Fruit fly (Drosophila melanogaster) whole organism, prepupa: ENCODE results near the gene rempA.

ENCODE experiments used
- Blimp-1 ChIP-seq: fragments of 200-800 bp; sonication (Bioruptor generic); optimal IDR thresholded peaks from 3 replicates; lab custom pipeline; 2017; ENCODE audit warnings: missing biosample characterization, missing genetic modification characterization, mild to moderate bottlenecking, moderate library complexity, missing genetic modification reagents
- CG10631 ChIP-seq: fragments of 200-800 bp; sonication (Bioruptor generic); optimal IDR thresholded peaks from 2 replicates; lab custom pipeline; 2016; ENCODE audit warnings: missing biosample characterization, missing genetic modification characterization
- CG10669 ChIP-seq: fragments of 200-800 bp; sonication (Bioruptor generic); optimal IDR thresholded peaks from 3 replicates; lab custom pipeline; 2018; ENCODE audit warnings: missing biosample characterization, mild to moderate bottlenecking, missing genetic modification characterization, moderate library complexity
- CG11294 ChIP-seq: fragments of 200-800 bp; sonication (Bioruptor generic); IDR thresholded peaks from 2 replicates; pipeline ENCODE4 v1.3.6; 2022; ENCODE audit warnings: missing biosample characterization, missing genetic modification characterization
- CG11902 ChIP-seq: fragments of 200-800 bp; sonication (Bioruptor generic); optimal IDR thresholded peaks from 3 replicates; lab custom pipeline; 2016; ENCODE audit warnings: missing biosample characterization, missing genetic modification characterization
- CG15336 ChIP-seq: fragments of 200-800 bp; sonication (Bioruptor generic); IDR thresholded peaks from 2 replicates; pipeline ENCODE4 v1.3.6; 2022; ENCODE audit warnings: missing biosample characterization, missing genetic modification characterization
- CG1621 ChIP-seq: fragments of 200-800 bp; sonication (Bioruptor generic); optimal IDR thresholded peaks from 3 replicates; lab custom pipeline; 2018; ENCODE audit warnings: missing biosample characterization, mild to moderate bottlenecking, missing genetic modification characterization
- CG16779 ChIP-seq: fragments of 200-800 bp; sonication (Bioruptor generic); optimal IDR thresholded peaks from 3 replicates; lab custom pipeline; 2017; ENCODE audit warnings: missing biosample characterization, mild to moderate bottlenecking, missing genetic modification characterization
- CG3032 ChIP-seq: fragments of 200-800 bp; optimal IDR thresholded peaks from 2 replicates; lab custom pipeline; 2019; ENCODE audit warnings: missing biosample characterization, mild to moderate bottlenecking, missing genetic modification characterization, moderate library complexity
- CG31627 ChIP-seq: fragments of 200-800 bp; sonication (Bioruptor generic); optimal IDR thresholded peaks from 3 replicates; lab custom pipeline; 2016; ENCODE audit warnings: missing biosample characterization, missing genetic modification characterization
- CG32006 ChIP-seq: fragments of 200-800 bp; sonication (Bioruptor generic); optimal IDR thresholded peaks from 3 replicates; lab custom pipeline; 2017; ENCODE audit warnings: missing biosample characterization, mild to moderate bottlenecking, missing genetic modification characterization
- CG34406 ChIP-seq: fragments of 200-800 bp; sonication (Bioruptor generic); optimal IDR thresholded peaks from 3 replicates; lab custom pipeline; 2016; ENCODE audit warnings: missing biosample characterization, missing genetic modification characterization
- CG3919 ChIP-seq: fragments of 200-800 bp; sonication (Bioruptor generic); optimal IDR thresholded peaks from 3 replicates; lab custom pipeline; 2016; ENCODE audit warnings: missing biosample characterization, missing genetic modification characterization
- CG6163 ChIP-seq: fragments of 200-800 bp; sonication (Bioruptor generic); IDR thresholded peaks from 3 replicates; pipeline ENCODE4 v1.3.6; 2022; ENCODE audit warnings: missing biosample characterization, missing genetic modification characterization
- CG6276 ChIP-seq: fragments of 200-800 bp; sonication (Bioruptor generic); optimal IDR thresholded peaks from 2 replicates; lab custom pipeline; 2017; ENCODE audit warnings: missing biosample characterization, mild to moderate bottlenecking, missing genetic modification characterization
- CG6792 ChIP-seq: fragments of 200-800 bp; sonication (Bioruptor generic); optimal IDR thresholded peaks from 3 replicates; lab custom pipeline; 2016; ENCODE audit warnings: missing biosample characterization, missing genetic modification characterization
- CG6808 ChIP-seq: fragments of 200-800 bp; sonication (Bioruptor generic); optimal IDR thresholded peaks from 3 replicates; lab custom pipeline; 2017; ENCODE audit warnings: missing biosample characterization, missing genetic modification characterization, mild to moderate bottlenecking, moderate library complexity, missing genetic modification reagents
- CG7368 ChIP-seq: fragments of 200-800 bp; sonication (Bioruptor generic); optimal IDR thresholded peaks from 3 replicates; lab custom pipeline; 2016; ENCODE audit warnings: missing biosample characterization, missing genetic modification characterization
- CG8119 ChIP-seq: fragments of 200-800 bp; sonication (Bioruptor generic); IDR thresholded peaks from 3 replicates; pipeline ENCODE4 v1.3.6; 2022; ENCODE audit warnings: missing biosample characterization, missing genetic modification characterization
- CG8632 ChIP-seq: fragments of 200-800 bp; sonication (Bioruptor generic); optimal IDR thresholded peaks from 3 replicates; lab custom pipeline; 2016; ENCODE audit warnings: missing biosample characterization, missing genetic modification characterization
- CG9139 ChIP-seq: fragments of 200-800 bp; sonication (Bioruptor generic); optimal IDR thresholded peaks from 3 replicates; lab custom pipeline; 2017; ENCODE audit warnings: missing biosample characterization, mild to moderate bottlenecking, missing genetic modification characterization
- Eip75B ChIP-seq: fragments of 200-800 bp; sonication (Bioruptor generic); optimal IDR thresholded peaks from 3 replicates; lab custom pipeline; 2016; ENCODE audit warnings: missing biosample characterization, missing genetic modification characterization
- Eip78C ChIP-seq: fragments of 200-800 bp; sonication (Bioruptor generic); peaks from one replicate; lab custom pipeline; 2016; ENCODE audit warnings: missing biosample characterization, missing genetic modification characterization
- Eip93F ChIP-seq: fragments of 200-800 bp; sonication (Bioruptor generic); optimal IDR thresholded peaks from 2 replicates; lab custom pipeline; 2016; ENCODE audit warnings: missing biosample characterization, mild to moderate bottlenecking, missing genetic modification characterization
- Ets21C ChIP-seq: fragments of 200-800 bp; sonication (Bioruptor generic); optimal IDR thresholded peaks from 3 replicates; lab custom pipeline; 2016; ENCODE audit warnings: missing biosample characterization, missing genetic modification characterization
- Ets96B ChIP-seq: fragments of 200-800 bp; optimal IDR thresholded peaks from 2 replicates; lab custom pipeline; 2019; ENCODE audit warnings: missing biosample characterization, mild to moderate bottlenecking, missing genetic modification characterization, moderate library complexity
- Gug ChIP-seq: fragments of 200-800 bp; sonication (Bioruptor generic); IDR thresholded peaks from 2 replicates; pipeline ENCODE4 v1.3.6; 2022; ENCODE audit warnings: missing biosample characterization, missing genetic modification characterization
- Hr38 ChIP-seq: sonication (Bioruptor generic); optimal IDR thresholded peaks from 2 replicates; lab custom pipeline; 2016; ENCODE audit warnings: missing biosample characterization, missing genetic modification characterization
- Hr4 ChIP-seq: fragments of 200-800 bp; sonication (Bioruptor generic); optimal IDR thresholded peaks from 3 replicates; lab custom pipeline; 2016; ENCODE audit warnings: missing biosample characterization, missing genetic modification characterization
- Lpt ChIP-seq: fragments of 200-800 bp; sonication (Bioruptor generic); optimal IDR thresholded peaks from 3 replicates; lab custom pipeline; 2016; ENCODE audit warnings: missing biosample characterization, missing genetic modification characterization
- Smox ChIP-seq: fragments of 200-800 bp; sonication (Bioruptor generic); optimal IDR thresholded peaks from 3 replicates; lab custom pipeline; 2016; ENCODE audit warnings: missing biosample characterization, missing genetic modification characterization
- Sox14 ChIP-seq: fragments of 200-800 bp; sonication (Bioruptor generic); optimal IDR thresholded peaks from 3 replicates; lab custom pipeline; 2016; ENCODE audit warnings: missing biosample characterization, missing genetic modification characterization
- achi ChIP-seq: fragments of 200-800 bp; sonication (Bioruptor generic); optimal IDR thresholded peaks from 3 replicates; lab custom pipeline; 2016; ENCODE audit warnings: missing biosample characterization, missing genetic modification characterization
- cyc ChIP-seq: fragments of 200-800 bp; sonication (Bioruptor generic); optimal IDR thresholded peaks from 3 replicates; lab custom pipeline; 2016; ENCODE audit warnings: missing biosample characterization, missing genetic modification characterization
- dsx ChIP-seq: fragments of 200-800 bp; optimal IDR thresholded peaks from 3 replicates; lab custom pipeline; 2019; ENCODE audit warnings: missing biosample characterization, mild to moderate bottlenecking, missing genetic modification characterization, moderate library complexity; ENCODE audit not compliant: poor library complexity, severe bottlenecking
- esn ChIP-seq: fragments of 200-800 bp; sonication (Bioruptor generic); optimal IDR thresholded peaks from 2 replicates; lab custom pipeline; 2016; ENCODE audit warnings: missing biosample characterization, mild to moderate bottlenecking, missing genetic modification characterization, moderate library complexity
- fd59A ChIP-seq: fragments of 200-800 bp; sonication (Bioruptor generic); optimal IDR thresholded peaks from 2 replicates; lab custom pipeline; 2017; ENCODE audit warnings: missing biosample characterization, mild to moderate bottlenecking, missing genetic modification characterization, missing genetic modification reagents
- fd85E ChIP-seq: fragments of 200-800 bp; sonication (Bioruptor generic); optimal IDR thresholded peaks from 3 replicates; lab custom pipeline; 2016; ENCODE audit warnings: missing biosample characterization, missing genetic modification characterization
- fkh ChIP-seq: fragments of 200-800 bp; sonication (Bioruptor generic); optimal IDR thresholded peaks from 3 replicates; lab custom pipeline; 2017; ENCODE audit warnings: missing biosample characterization, mild to moderate bottlenecking, missing genetic modification characterization, moderate library complexity
- lz ChIP-seq: fragments of 200-800 bp; sonication (Bioruptor generic); optimal IDR thresholded peaks from 3 replicates; lab custom pipeline; 2016; ENCODE audit warnings: missing biosample characterization, missing genetic modification characterization
- net ChIP-seq: fragments of 200-800 bp; sonication (Bioruptor generic); optimal IDR thresholded peaks from 3 replicates; lab custom pipeline; 2016; ENCODE audit warnings: missing biosample characterization, missing genetic modification characterization
- pdm3 ChIP-seq: fragments of 200-800 bp; sonication (Bioruptor generic); optimal IDR thresholded peaks from 3 replicates; lab custom pipeline; 2016; ENCODE audit warnings: missing biosample characterization, missing genetic modification characterization
- salr ChIP-seq, 2 experiments: fragments of 200-800 bp; sonication (Bioruptor generic); optimal IDR thresholded peaks; 3 replicates each; lab custom pipeline; 2016 to 2018; ENCODE audit warnings: missing biosample characterization in 2 of 2, missing genetic modification characterization in 2 of 2, mild to moderate bottlenecking in 1 of 2
- spab ChIP-seq: fragments of 200-800 bp; sonication (Bioruptor generic); optimal IDR thresholded peaks from 2 replicates; lab custom pipeline; 2017; ENCODE audit warnings: missing biosample characterization, mild to moderate bottlenecking, missing genetic modification characterization, missing genetic modification reagents
- ss ChIP-seq, 2 experiments: fragments of 200-800 bp; sonication (Bioruptor generic); optimal IDR thresholded peaks; 2 replicates in 1 of 2; 3 replicates in 1 of 2; lab custom pipeline; 2017 to 2018; ENCODE audit warnings: mild to moderate bottlenecking in 2 of 2, missing biosample characterization in 2 of 2, missing genetic modification characterization in 2 of 2, moderate library complexity in 1 of 2
- svp ChIP-seq: fragments of 200-800 bp; sonication (Bioruptor generic); peaks from one replicate; lab custom pipeline; 2016; ENCODE audit warnings: missing biosample characterization, missing genetic modification characterization
- topi ChIP-seq: fragments of 200-800 bp; sonication (Bioruptor generic); optimal IDR thresholded peaks from 3 replicates; lab custom pipeline; 2016; ENCODE audit warnings: missing biosample characterization, missing genetic modification characterization
- vri ChIP-seq: fragments of 200-800 bp; sonication (Bioruptor generic); optimal IDR thresholded peaks from 3 replicates; lab custom pipeline; 2016; ENCODE audit warnings: missing biosample characterization, mild to moderate bottlenecking, missing genetic modification characterization

Gene rempA

dm6 chr2L:608143-608542 lies 48.0 kb upstream of the rempA start (continued):
- TF ChIP-seq CG3919 (GFP tag; lab: Kevin White, UChicago) (peak; percentile 63), CG11294 (GFP tag; lab: Robert Waterston, UW) (no peak), fkh (GFP tag; lab: Kevin White, UChicago) (no peak), Ets96B (tag; lab: Kevin White, UChicago) (peak; percentile 73), ss (GFP tag; optimal IDR thresholded peaks at IDR 0.05; lab: Kevin White, UChicago) (peak; percentile 71 to 73), CG6276 (GFP tag; lab: Kevin White, UChicago) (peak; percentile 38), CG6163 (GFP tag; lab: Robert Waterston, UW) (peak; percentile 79; the same call in 2 of the 3 replicates), Eip93F (GFP tag; lab: Kevin White, UChicago) (no peak), achi (GFP tag; lab: Kevin White, UChicago) (peak; percentile 68), CG8119 (peak; percentile 82), CG15336 (peak; percentile 83), CG16779 (peak; percentile 54), CG1621 (tag; lab: Kevin White, UChicago) (peak; percentile 69), svp (GFP tag; lab: Kevin White, UChicago) (no peak), CG11902 (GFP tag; lab: Kevin White, UChicago) (no peak)

- TF ChIP-seq Ets96B (tag; lab: Kevin White, UChicago) (peak; percentile 53), Hr4 (no peak), Lpt (GFP tag; lab: Kevin White, UChicago) (no peak), net (GFP tag; lab: Kevin White, UChicago) (peak; percentile 4), lz (GFP tag; lab: Kevin White, UChicago) (peak; percentile 8), CG7368 (GFP tag; lab: Kevin White, UChicago) (no peak), CG6808 (GFP tag; lab: Kevin White, UChicago) (peak; percentile 23), salr (GFP tag; optimal IDR thresholded peaks at IDR 0.05; lab: Kevin White, UChicago) (peak in 1 of 2 experiments; percentile 12), svp (GFP tag; lab: Kevin White, UChicago) (peak; percentile 76), CG6792 (peak; percentile 23), esn (GFP tag; lab: Kevin White, UChicago) (peak; percentile 36), fd59A (GFP tag; lab: Kevin White, UChicago) (no peak), Eip78C (GFP tag; lab: Kevin White, UChicago) (peak; percentile 89), CG1621 (tag; lab: Kevin White, UChicago) (peak; percentile 19), Eip75B (GFP tag; lab: Kevin White, UChicago) (peak; percentile 34), CG6163 (GFP tag; lab: Robert Waterston, UW) (peak; percentile 72), CG3032 (peak; percentile 27), fd85E (GFP tag; lab: Kevin White, UChicago) (no peak), cyc (GFP tag; lab: Kevin White, UChicago) (peak; percentile 6), CG8632 (GFP tag; lab: Kevin White, UChicago) (no peak), Blimp-1 (GFP tag; lab: Kevin White, UChicago) (no peak), CG3919 (GFP tag; lab: Kevin White, UChicago) (peak; percentile 28), CG10669 (GFP tag; lab: Kevin White, UChicago) (peak; percentile 13), pdm3 (GFP tag; lab: Kevin White, UChicago) (peak; percentile 34), CG34406 (GFP tag; lab: Kevin White, UChicago) (peak; percentile 13), dsx (GFP tag; lab: Kevin White, UChicago) (peak; percentile 54), Ets21C (no peak), topi (GFP tag; lab: Kevin White, UChicago) (peak; percentile 42), CG9139 (no peak), CG8119 (no peak), spab (GFP tag; lab: Kevin White, UChicago) (peak; percentile 26), achi (GFP tag; lab: Kevin White, UChicago) (peak; percentile 50), CG16779 (no peak), Smox (peak; percentile 41), Hr38 (GFP tag; lab: Kevin White, UChicago) (no peak), CG31627 (GFP tag; lab: Kevin White, UChicago) (peak; percentile 13), Gug (GFP tag; lab: Robert Waterston, UW) (no peak), Sox14 (GFP tag; lab: Kevin White, UChicago) (peak; percentile 31), CG10631 (GFP tag; lab: Kevin White, UChicago) (peak; percentile 12), CG11294 (GFP tag; lab: Robert Waterston, UW) (no peak), CG32006 (peak; percentile 39), vri (GFP tag; lab: Kevin White, UChicago) (peak; percentile 4), CG15336 (no peak), CG11902 (GFP tag; lab: Kevin White, UChicago) (no peak)
Measured at dm6 chr2L:606952-607351, 46.8 kb upstream of the rempA start.
